Worm (Caenorhabditis elegans) whole organism, young adult: ENCODE data around the gene cat-1.

Source experiments
- B0019.2 ChIP-seq: fragments of 200-800 bp; sonication (Bioruptor generic); conservative IDR thresholded peaks from 2 replicates; pipeline ENCODE4 v1.3.6; 2022; ENCODE audit warnings: missing genetic modification reagents, missing genetic modification characterization, missing compliant biosample characterization
- F22D6.2 ChIP-seq: sonication (generic microtip); optimal IDR thresholded peaks from 2 replicates; lab custom pipeline; 2016; ENCODE audit warnings: mild to moderate bottlenecking, missing genetic modification characterization, missing compliant biosample characterization
- F52B5.7 ChIP-seq: sonication (generic microtip); optimal IDR thresholded peaks from 2 replicates; lab custom pipeline; 2016; ENCODE audit warnings: mild to moderate bottlenecking, missing genetic modification characterization, missing compliant biosample characterization
- K11D2.4 ChIP-seq: fragments of 200-800 bp; sonication (Bioruptor generic); IDR thresholded peaks from 2 replicates; pipeline ENCODE4 v1.3.6; 2022; ENCODE audit warnings: missing genetic modification reagents, missing genetic modification characterization, missing compliant biosample characterization
- K12H6.12 ChIP-seq: fragments of 200-800 bp; sonication (Bioruptor generic); optimal IDR thresholded peaks from 2 replicates; lab custom pipeline; 2018; ENCODE audit warnings: mild to moderate bottlenecking, missing genetic modification characterization, missing compliant biosample characterization
- Y53F4B.3 ChIP-seq: fragments of 200-800 bp; sonication (Bioruptor generic); IDR thresholded peaks from 2 replicates; pipeline ENCODE4 v1.3.6; 2022; ENCODE audit warnings: missing genetic modification reagents, missing genetic modification characterization, missing compliant biosample characterization
- Y53G8AR.9 ChIP-seq: fragments of 200-800 bp; sonication (Bioruptor generic); conservative IDR thresholded peaks from 2 replicates; pipeline ENCODE4 v1.3.6; 2022; ENCODE audit warnings: missing genetic modification reagents, missing genetic modification characterization, missing compliant biosample characterization
- Y79H2A.3 ChIP-seq: fragments of 200-800 bp; sonication (Bioruptor generic); conservative IDR thresholded peaks from 2 replicates; pipeline ENCODE4 v1.3.6; 2022; ENCODE audit warnings: missing genetic modification reagents, missing genetic modification characterization, missing compliant biosample characterization
- aptf-2 ChIP-seq: fragments of 200-800 bp; sonication (Bioruptor generic); conservative IDR thresholded peaks from 2 replicates; pipeline ENCODE4 v1.3.6; 2022; ENCODE audit warnings: missing genetic modification reagents, missing genetic modification characterization, missing compliant biosample characterization
- atf-7 ChIP-seq: sonication (generic microtip); optimal IDR thresholded peaks from 2 replicates; lab custom pipeline; 2017; ENCODE audit warnings: mild to moderate bottlenecking, missing genetic modification characterization, missing compliant biosample characterization
- attf-3 ChIP-seq: fragments of 200-800 bp; sonication (Bioruptor generic); conservative IDR thresholded peaks from 2 replicates; pipeline ENCODE4 v1.3.6; 2022; ENCODE audit warnings: missing genetic modification reagents, missing genetic modification characterization, missing compliant biosample characterization
- ccch-3 ChIP-seq: fragments of 200-800 bp; sonication (Bioruptor generic); optimal IDR thresholded peaks from 2 replicates; lab custom pipeline; 2018; ENCODE audit warnings: mild to moderate bottlenecking, missing genetic modification characterization, missing compliant biosample characterization
- cebp-1 ChIP-seq, 2 experiments: fragments of 200-800 bp in 1 of 2; sonication (Bioruptor generic) in 1 of 2; sonication (generic microtip) in 1 of 2; IDR thresholded peaks in 1 of 2; optimal IDR thresholded peaks in 1 of 2; 2 replicates each; pipeline versions ENCODE4 v1.3.6 to Lab custom; 2017 to 2022; ENCODE audit warnings: missing compliant biosample characterization in 2 of 2, missing genetic modification characterization in 2 of 2, mild to moderate bottlenecking in 1 of 2, missing genetic modification reagents in 1 of 2, moderate library complexity in 1 of 2
- ceh-58 ChIP-seq: fragments of 200-800 bp; sonication (Bioruptor generic); IDR thresholded peaks from 2 replicates; pipeline ENCODE4 v1.3.6; 2022; ENCODE audit warnings: missing genetic modification characterization, missing compliant biosample characterization
- dox-1 ChIP-seq: fragments of 200-800 bp; sonication (Bioruptor generic); IDR thresholded peaks from 2 replicates; pipeline ENCODE4 v1.3.6; 2022; ENCODE audit warnings: missing genetic modification reagents, missing genetic modification characterization, missing compliant biosample characterization
- efl-1 ChIP-seq: fragments of 150-350 bp; optimal IDR thresholded peaks from 2 replicates; lab custom pipeline; 2014; ENCODE audit warnings: missing biosample characterization, missing genetic modification reagents, missing genetic modification characterization
- him-1 ChIP-seq: sonication (generic microtip); optimal IDR thresholded peaks from 2 replicates; lab custom pipeline; 2016; ENCODE audit warnings: missing genotype, missing genetic modification reagents, missing genetic modification characterization, missing compliant biosample characterization
- hlh-12 ChIP-seq: sonication (generic microtip); optimal IDR thresholded peaks from 2 replicates; lab custom pipeline; 2016; ENCODE audit warnings: missing genetic modification characterization, missing compliant biosample characterization
- hmg-1.2 ChIP-seq: fragments of 200-800 bp; sonication (Bioruptor generic); IDR thresholded peaks from 2 replicates; pipeline ENCODE4 v1.3.6; 2022; ENCODE audit warnings: missing genetic modification reagents, missing genetic modification characterization, missing compliant biosample characterization
- hmg-20 ChIP-seq: fragments of 200-800 bp; sonication (Bioruptor generic); IDR thresholded peaks from 2 replicates; pipeline ENCODE4 v1.3.6; 2022; ENCODE audit warnings: missing genetic modification reagents, missing genetic modification characterization, missing compliant biosample characterization
- let-607 ChIP-seq, 2 experiments: fragments of 200-800 bp in 1 of 2; sonication (Bioruptor generic) in 1 of 2; sonication (generic microtip) in 1 of 2; optimal IDR thresholded peaks; 2 replicates each; lab custom pipeline; 2016 to 2018; ENCODE audit warnings: mild to moderate bottlenecking in 2 of 2, missing compliant biosample characterization in 2 of 2, missing genetic modification characterization in 2 of 2, moderate library complexity in 2 of 2, missing genotype in 1 of 2
- lsl-1 ChIP-seq: fragments of 200-800 bp; sonication (Bioruptor generic); optimal IDR thresholded peaks from 2 replicates; lab custom pipeline; 2018; ENCODE audit warnings: mild to moderate bottlenecking, missing genetic modification characterization, moderate library complexity, missing compliant biosample characterization
- lsy-27 ChIP-seq: sonication (generic microtip); optimal IDR thresholded peaks from 2 replicates; lab custom pipeline; 2017; ENCODE audit warnings: missing genetic modification characterization, mild to moderate bottlenecking, missing compliant biosample characterization, antibody characterized with exemption, missing genotype, borderline replicate concordance; ENCODE audit not compliant: insufficient read depth
- madf-6 ChIP-seq: fragments of 200-800 bp; sonication (Bioruptor generic); IDR thresholded peaks from 2 replicates; pipeline ENCODE4 v1.3.6; 2022; ENCODE audit warnings: missing genetic modification reagents, missing genetic modification characterization, missing compliant biosample characterization
- mxl-1 ChIP-seq: sonication (generic microtip); optimal IDR thresholded peaks from 2 replicates; lab custom pipeline; 2016; ENCODE audit warnings: missing genetic modification characterization, missing compliant biosample characterization
- nhr-179 ChIP-seq: sonication (generic microtip); optimal IDR thresholded peaks from 2 replicates; lab custom pipeline; 2016; ENCODE audit warnings: mild to moderate bottlenecking, missing genetic modification characterization, missing compliant biosample characterization
- nhr-80 ChIP-seq: sonication (generic microtip); optimal IDR thresholded peaks from 2 replicates; lab custom pipeline; 2016; ENCODE audit warnings: missing genetic modification characterization, missing compliant biosample characterization
- nhr-90 ChIP-seq: sonication (generic microtip); optimal IDR thresholded peaks from 2 replicates; lab custom pipeline; 2016; ENCODE audit warnings: missing genotype, mild to moderate bottlenecking, missing genetic modification characterization, missing compliant biosample characterization
- pha-4 ChIP-seq: fragments of 150-350 bp; sonication (generic microtip); optimal IDR thresholded peaks from 2 replicates; lab custom pipeline; 2014; ENCODE audit warnings: missing biosample characterization, missing genetic modification reagents, missing genetic modification characterization
- rpc-1 ChIP-seq, 2 experiments: fragments of 150-350 bp in 1 of 2; sonication (generic microtip) in 1 of 2; optimal IDR thresholded peaks; 2 replicates each; lab custom pipeline; 2014 to 2018; ENCODE audit warnings: missing biosample characterization in 1 of 2, missing genetic modification characterization in 1 of 2, missing genetic modification reagents in 1 of 2, missing genotype in 1 of 2
- snpc-1.1 ChIP-seq: sonication (generic microtip); optimal IDR thresholded peaks from 2 replicates; lab custom pipeline; 2017; ENCODE audit warnings: missing genetic modification characterization, mild to moderate bottlenecking, missing compliant biosample characterization, antibody characterized with exemption, moderate library complexity, missing genotype, missing genetic modification reagents; ENCODE audit not compliant: insufficient read depth
- snpc-1.3 ChIP-seq: sonication (generic microtip); optimal IDR thresholded peaks from 2 replicates; lab custom pipeline; 2017; ENCODE audit warnings: missing genetic modification characterization, mild to moderate bottlenecking, missing compliant biosample characterization, antibody characterized with exemption, moderate library complexity, missing genotype, missing genetic modification reagents; ENCODE audit not compliant: insufficient read depth
- snpc-3.4 ChIP-seq: sonication (generic microtip); optimal IDR thresholded peaks from 2 replicates; lab custom pipeline; 2017; ENCODE audit warnings: missing genetic modification characterization, mild to moderate bottlenecking, missing compliant biosample characterization, antibody characterized with exemption, moderate library complexity, missing genotype, missing genetic modification reagents
- snpc-4 ChIP-seq, 5 experiments: fragments of 150-350 bp in 1 of 5; sonication (generic microtip) in 4 of 5; optimal IDR thresholded peaks; 2 replicates each; lab custom pipeline; 2014 to 2018; ENCODE audit warnings: missing genetic modification characterization in 5 of 5, missing biosample characterization in 3 of 5, antibody characterized with exemption in 2 of 5, mild to moderate bottlenecking in 2 of 5, missing compliant biosample characterization in 2 of 5, missing genotype in 2 of 5, moderate library complexity in 2 of 5, missing genetic modification reagents in 1 of 5
- sptf-2 ChIP-seq: fragments of 200-800 bp; sonication (Bioruptor generic); optimal IDR thresholded peaks from 2 replicates; lab custom pipeline; 2018; ENCODE audit warnings: mild to moderate bottlenecking, missing genetic modification characterization, missing compliant biosample characterization
- tbp1 ChIP-seq: fragments of 200-800 bp; sonication (Bioruptor generic); optimal IDR thresholded peaks from 2 replicates; lab custom pipeline; 2018; ENCODE audit warnings: mild to moderate bottlenecking, missing genetic modification characterization, missing compliant biosample characterization
- tbx-9 ChIP-seq: sonication (generic microtip); optimal IDR thresholded peaks from 2 replicates; lab custom pipeline; 2016; ENCODE audit warnings: borderline replicate concordance, missing genetic modification characterization, inconsistent platforms, missing compliant biosample characterization
- unc-62 ChIP-seq: fragments of 150-350 bp; optimal IDR thresholded peaks from 2 replicates; lab custom pipeline; 2014; ENCODE audit warnings: missing biosample characterization, missing genetic modification reagents, missing genetic modification characterization
- ztf-26 ChIP-seq: sonication (generic microtip); optimal IDR thresholded peaks from 2 replicates; lab custom pipeline; 2017; ENCODE audit warnings: missing genetic modification characterization, missing compliant biosample characterization
- ztf-3 ChIP-seq: fragments of 200-800 bp; sonication (Bioruptor generic); optimal IDR thresholded peaks from 2 replicates; lab custom pipeline; 2018; ENCODE audit warnings: mild to moderate bottlenecking, missing genetic modification characterization, missing compliant biosample characterization

The cat-1 gene

ce11 chrX:5710637-5711036, at the start of gene cat-1:
Gene cat-1 (minus strand): TSS chrX:5710737.
- TF ChIP-seq F52B5.7 (tag; lab: Kevin White, UChicago): no peak
- TF ChIP-seq K12H6.12: no peak
- TF ChIP-seq Y53F4B.3 (GFP tag; lab: Robert Waterston, UW): no peak
- TF ChIP-seq him-1 (tag; lab: Kevin White, UChicago): no peak
- no peak for TF ChIP-seq attf-3 (GFP tag; lab: Robert Waterston, UW)
- TF ChIP-seq nhr-80 (tag; lab: Kevin White, UChicago): no peak
- no peak for TF ChIP-seq K11D2.4 (GFP tag; lab: Robert Waterston, UW)
- no peak for TF ChIP-seq F22D6.2 (tag; lab: Kevin White, UChicago)
- no peak for TF ChIP-seq aptf-2
- no peak for TF ChIP-seq let-607 (tag; optimal IDR thresholded peaks at IDR 0.05; lab: Kevin White, UChicago)
- no peak for TF ChIP-seq mxl-1 (tag; lab: Kevin White, UChicago)
- no peak for TF ChIP-seq sptf-2 (GFP tag; lab: Kevin White, UChicago)

ce11 chrX:5753141-5753540, 42.6 kb upstream of the cat-1 start:
- TF ChIP-seq sptf-2 (GFP tag; lab: Kevin White, UChicago) (no peak), snpc-3.4 (tag; lab: Kevin White, UChicago) (peak; percentile 41), snpc-1.1 (peak; percentile 81), rpc-1 (optimal IDR thresholded peaks at IDR 0.05; lab: Kevin White, UChicago) (peak; percentile 50), rpc-1 (tag; optimal IDR thresholded peaks at IDR 0.05; lab: Kevin White, UChicago) (peak; percentile 72), snpc-4 (GFP tag; optimal IDR thresholded peaks at IDR 0.05; lab: Kevin White, UChicago) (peak; percentile 73), snpc-4 (tag; optimal IDR thresholded peaks at IDR 0.05; lab: Kevin White, UChicago) (peak in 3 of 4 experiments; percentile 23 to 92 (median 91)), B0019.2 (GFP tag; lab: Robert Waterston, UW) (no peak), hmg-1.2 (GFP tag; lab: Robert Waterston, UW) (peak; percentile 76)

DNA sequence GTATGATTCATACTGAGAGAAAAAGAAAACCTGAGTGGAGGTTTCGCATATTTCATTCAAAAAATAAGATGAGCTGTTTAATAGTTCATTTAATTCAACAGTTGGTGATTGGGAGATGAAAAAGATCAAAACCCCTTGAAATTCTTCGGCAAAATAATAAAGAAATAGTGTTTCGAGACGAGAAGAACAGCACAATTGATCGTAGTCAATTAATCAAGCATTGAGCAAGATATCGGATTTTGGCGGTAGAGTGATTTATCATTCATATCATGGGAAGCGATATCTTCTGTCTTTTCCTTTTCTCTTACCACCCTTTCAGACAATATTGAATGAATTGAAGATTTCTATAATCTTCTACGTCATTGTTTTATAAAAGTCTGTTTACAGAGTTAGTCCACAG, 36.1 kb upstream of the cat-1 start:
- no peak for TF ChIP-seq sptf-2 (GFP tag; lab: Kevin White, UChicago)
- no peak for TF ChIP-seq nhr-90 (tag; lab: Kevin White, UChicago)
- no peak for TF ChIP-seq attf-3 (GFP tag; lab: Robert Waterston, UW)
- TF ChIP-seq tbx-9: no peak
- no peak for TF ChIP-seq lsy-27 (tag; lab: Kevin White, UChicago)
- TF ChIP-seq tbp1: no peak
- TF ChIP-seq ztf-3 (GFP tag; lab: Kevin White, UChicago): no peak
- TF ChIP-seq ztf-26: no peak
- TF ChIP-seq efl-1 (GFP tag; lab: Kevin White, UChicago): no peak
- TF ChIP-seq nhr-179 (tag; lab: Kevin White, UChicago): no peak
- TF ChIP-seq Y53G8AR.9: no peak
- TF ChIP-seq snpc-3.4 (tag; lab: Kevin White, UChicago): no peak
- no peak for TF ChIP-seq ccch-3 (GFP tag; lab: Kevin White, UChicago)
- no peak for TF ChIP-seq hlh-12 (tag; lab: Kevin White, UChicago)
- TF ChIP-seq atf-7 (tag; lab: Kevin White, UChicago): no peak
- TF ChIP-seq, all 124 proteins: peak for 0

DNA sequence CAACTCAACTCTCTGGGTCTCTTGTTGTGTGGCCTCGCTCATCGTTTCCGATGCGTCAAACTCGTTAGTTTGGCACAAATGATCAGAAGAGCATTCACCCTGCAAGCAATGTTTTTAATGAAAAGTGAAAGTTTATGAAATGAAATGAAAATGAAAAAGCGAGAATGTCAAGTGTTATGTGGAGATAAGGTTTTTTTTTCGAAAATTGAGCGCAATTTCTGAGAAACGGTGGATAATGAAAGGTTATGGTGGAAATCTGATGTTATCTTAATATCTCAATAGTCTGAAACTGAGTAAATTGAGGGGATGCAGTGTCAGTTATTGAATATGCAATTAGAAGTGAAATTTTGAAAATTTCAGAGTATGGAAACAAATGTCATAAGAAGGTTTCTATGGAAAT, 32.7 kb upstream of the cat-1 start, which contains the start of gene gnrr-4:
Gene gnrr-4, minus strand, starts transcription at position 101 of the 400 bp plus-strand sequence.
- no peak for TF ChIP-seq madf-6 (GFP tag; lab: Robert Waterston, UW)
- no peak for TF ChIP-seq dox-1 (GFP tag; lab: Robert Waterston, UW)
- no peak for TF ChIP-seq cebp-1 (GFP tag; IDR thresholded peaks at IDR 0.05; lab: Robert Waterston, UW)
- no peak for TF ChIP-seq cebp-1 (tag; optimal IDR thresholded peaks at IDR 0.05; lab: Kevin White, UChicago)
- no peak for TF ChIP-seq unc-62 (GFP tag; lab: Kevin White, UChicago)
- TF ChIP-seq Y79H2A.3: no peak
- no peak for TF ChIP-seq lsl-1
- TF ChIP-seq F52B5.7 (tag; lab: Kevin White, UChicago): no peak
- TF ChIP-seq snpc-1.3 (tag; lab: Kevin White, UChicago): no peak
- TF ChIP-seq pha-4 (tag; lab: Kevin White, UChicago): no peak
- no peak for TF ChIP-seq ceh-58 (GFP tag; lab: Robert Waterston, UW)
- TF ChIP-seq hmg-20: no peak
